Worm (Caenorhabditis elegans): Measurements from ENCODE around the gene sdc-1.
A peak's percentile ranks its signal among the peaks of the same experiment; 100 is the strongest.

sdc-1 gene

DNA sequence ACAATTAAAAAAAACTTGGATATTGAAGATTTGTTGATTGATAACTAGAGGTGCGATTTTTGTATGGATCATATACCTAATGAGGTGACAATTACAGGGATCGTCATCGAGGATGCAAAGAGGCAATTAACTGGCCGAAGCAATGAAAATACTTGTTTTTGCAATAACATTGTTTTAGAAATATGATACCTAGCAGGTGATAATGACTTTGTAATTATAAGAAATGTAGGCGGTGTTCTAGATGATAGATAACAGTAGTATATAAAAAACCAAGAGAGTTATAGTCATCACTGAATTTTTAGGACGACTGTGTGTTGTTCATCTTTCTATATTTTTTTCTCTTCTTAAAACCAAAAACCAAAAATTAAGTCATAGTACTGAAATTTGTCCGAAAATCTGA, 52.8 kb downstream of the sdc-1 start, which contains the start of gene C11G6.2:
Gene C11G6.2, plus strand, starts transcription at position 301 of the 400 bp plus-strand sequence.
- TF ChIP-seq pha-4 (tag; optimal IDR thresholded peaks at IDR 0.05) (no peak), tbx-2 (tag; optimal IDR thresholded peaks at IDR 0.05) (no peak), nhr-67 (tag; optimal IDR thresholded peaks at IDR 0.05) (no peak), jun-1 (tag; optimal IDR thresholded peaks at IDR 0.05) (no peak), nhr-11 (tag; optimal IDR thresholded peaks at IDR 0.05) (no peak)

DNA sequence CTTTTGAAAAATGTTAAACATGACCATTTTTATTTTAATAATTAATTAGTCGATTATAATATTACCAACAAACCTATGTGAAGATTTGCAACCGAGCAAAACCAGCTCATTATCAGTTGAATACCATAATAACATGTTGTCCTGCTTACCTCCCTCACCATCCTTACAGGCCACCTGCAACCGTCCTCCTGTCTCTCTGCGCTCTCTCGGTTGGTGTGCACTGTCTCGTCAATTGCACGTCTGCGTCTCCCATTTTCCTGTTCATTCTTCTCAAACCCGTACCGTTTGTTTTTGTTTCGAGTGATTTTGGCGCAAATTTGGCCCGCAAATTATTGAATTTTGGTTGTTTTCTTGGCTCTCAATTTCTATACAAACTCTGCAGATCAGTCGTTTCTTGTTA, 55.9 kb downstream of the sdc-1 start:
- TF ChIP-seq ztf-11 (tag; optimal IDR thresholded peaks at IDR 0.05) (no peak), elt-1 (tag; optimal IDR thresholded peaks at IDR 0.05) (no peak), hmg-11 (tag; optimal IDR thresholded peaks at IDR 0.05) (peak; percentile 15), eor-1 (tag; optimal IDR thresholded peaks at IDR 0.05) (no peak)

DNA sequence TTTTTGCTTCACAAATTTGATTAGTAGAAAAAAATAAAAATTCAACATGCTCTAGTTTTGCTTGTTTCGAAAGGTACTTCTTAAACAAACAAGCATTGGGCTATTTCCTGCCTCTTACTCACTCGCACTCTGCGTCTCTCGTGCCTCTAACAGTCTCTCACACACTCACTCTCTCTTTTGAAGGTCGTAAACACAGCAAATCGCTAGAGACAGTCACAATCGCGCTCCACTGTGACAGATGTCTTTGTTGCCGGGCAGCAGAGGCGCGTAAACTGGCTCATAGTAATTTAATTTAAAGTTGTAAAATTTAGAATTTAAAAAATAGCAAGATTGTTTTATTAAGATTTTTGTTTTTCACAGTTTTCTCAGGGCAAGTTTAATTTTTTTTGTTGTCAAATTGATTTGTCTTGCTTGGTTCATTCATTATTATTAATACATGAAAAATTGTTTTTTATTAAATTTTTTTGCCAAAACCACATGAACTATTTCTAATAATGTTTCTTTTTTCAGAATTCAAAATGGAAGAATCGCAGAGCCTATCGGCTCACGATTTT, 56.4 kb downstream of the sdc-1 start, which contains the start of gene taf-3:
Gene taf-3, plus strand, starts transcription at position 504 of the 554 bp plus-strand sequence.
- TF ChIP-seq nhr-23 (tag; optimal IDR thresholded peaks at IDR 0.05) (peak; percentile 50), pha-4 (tag; optimal IDR thresholded peaks at IDR 0.05) (peak; percentile 94), mml-1 (tag; optimal IDR thresholded peaks at IDR 0.05) (no peak), lin-39 (tag; optimal IDR thresholded peaks at IDR 0.05) (peak; percentile 44), fkh-10 (GFP tag; optimal IDR thresholded peaks at IDR 0.05) (no peak), skn-1 (tag; optimal IDR thresholded peaks at IDR 0.05) (peak; percentile 8), lin-15B (tag; optimal IDR thresholded peaks at IDR 0.05) (peak; percentile 54), egl-5 (tag; optimal IDR thresholded peaks at IDR 0.05) (peak; percentile 85), nhr-28 (tag; optimal IDR thresholded peaks at IDR 0.05) (no peak), nfya-1 (tag; optimal IDR thresholded peaks at IDR 0.05; ENCODE audit: insufficient read depth) (peak; percentile 69), snpc-4 (tag; optimal IDR thresholded peaks at IDR 0.05) (peak; percentile 57), R02D3.7 (tag; optimal IDR thresholded peaks at IDR 0.05) (no peak), pqm-1 (tag; optimal IDR thresholded peaks at IDR 0.05) (peak; percentile 59), elt-2 (tag; optimal IDR thresholded peaks at IDR 0.05) (peak; percentile 33), nhr-25 (tag; optimal IDR thresholded peaks at IDR 0.05) (peak; percentile 79)
